Worm (Caenorhabditis elegans): ENCODE measurements around the gene irld-1.

Gene irld-1

ce11 chrV:4387402-4387801 is 50.8 kb downstream of the irld-1 start, which contains the start of gene F13A2.9:
F13A2.9 (minus strand) TSS chrV:4387502.
- TF ChIP-seq fkh-8 (tag; optimal IDR thresholded peaks at IDR 0.05) = peak; percentile 8
- TF ChIP-seq ceh-90 (tag; optimal IDR thresholded peaks at IDR 0.05) = peak; percentile 27
- TF ChIP-seq ceh-8 (GFP tag; optimal IDR thresholded peaks at IDR 0.05) = peak; percentile 74
- TF ChIP-seq fos-1 (tag; optimal IDR thresholded peaks at IDR 0.05) = no peak

ce11 chrV:4387916-4388315 is 51.4 kb downstream of the irld-1 start:
- no peak for TF ChIP-seq hlh-17 (GFP tag; optimal IDR thresholded peaks at IDR 0.05; ENCODE audit: borderline replicate concordance)
